Comparison of ENCODE assay signal across 5 fruit fly cellular contexts in the genomic region with DNA sequence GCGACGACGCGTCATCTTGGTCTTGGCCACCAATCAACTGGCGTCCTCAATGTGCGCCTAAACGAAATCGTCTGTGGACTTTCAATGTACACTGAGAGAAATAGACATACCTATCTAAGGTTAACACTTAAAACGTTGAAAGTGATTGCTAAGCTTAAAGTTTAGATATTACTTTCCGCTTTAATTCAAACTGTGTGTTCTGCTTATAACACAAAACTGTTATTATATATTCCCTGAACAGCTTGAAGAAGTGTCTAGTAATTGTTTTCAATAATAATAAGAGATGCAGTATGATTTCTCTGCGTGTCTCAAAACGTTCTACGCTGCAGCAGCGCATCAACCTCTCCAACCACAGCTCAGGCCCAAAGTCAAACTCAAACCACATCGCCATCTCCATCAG.
A peak's percentile ranks its signal among the peaks of the same experiment; 100 is the strongest.
TF ChIP-seq lines count a peak whose summit lies in the region.

No protein-coding gene starts in this region.

- no peak for TF ChIP-seq CTCF in whole organism, embryonic (GFP tag; optimal IDR thresholded peaks at IDR 0.05; lab: Kevin White, UChicago)

TF ChIP-seq in whole organism, adult, 20 proteins besides CTCF, POLR2A, EP300 and RAD21:
- no peak for TF ChIP-seq ovo (GFP tag; optimal IDR thresholded peaks at IDR 0.05; lab: Kevin White, UChicago)
- no peak for TF ChIP-seq CG1620 (GFP tag; optimal IDR thresholded peaks at IDR 0.05; lab: Kevin White, UChicago)
- TF ChIP-seq bab1 (GFP tag; optimal IDR thresholded peaks at IDR 0.05; lab: Kevin White, UChicago), result peak; percentile 16
- no peak for TF ChIP-seq cnc (optimal IDR thresholded peaks at IDR 0.05; lab: Kevin White, UChicago)
- TF ChIP-seq CG7101 (tag; optimal IDR thresholded peaks at IDR 0.05; lab: Kevin White, UChicago), result no peak
- TF ChIP-seq CG11617 (GFP tag; optimal IDR thresholded peaks at IDR 0.05; lab: Kevin White, UChicago), result no peak
- no peak for TF ChIP-seq pad (GFP tag; optimal IDR thresholded peaks at IDR 0.05; lab: Kevin White, UChicago)

TF ChIP-seq in whole organism, embryonic, 481 proteins besides CTCF, POLR2A, EP300 and RAD21:
- TF ChIP-seq Blimp-1 (GFP tag; optimal IDR thresholded peaks at IDR 0.05; lab: Kevin White, UChicago) (peak; percentile 19), bsh (GFP tag; optimal IDR thresholded peaks at IDR 0.05; lab: Kevin White, UChicago) (peak in 1 of 2 experiments; percentile 34), sens (GFP tag; lab: Kevin White, UChicago) (peak; percentile 29), pros (GFP tag; optimal IDR thresholded peaks at IDR 0.05; lab: Kevin White, UChicago) (no peak), HLH3B (GFP tag; IDR thresholded peaks at IDR 0.05; lab: Robert Waterston, UW) (0 out of 2 replicates have a peak, but pooled peaks have one; percentile 4), croc (GFP tag; conservative IDR thresholded peaks at IDR 0.05; lab: Robert Waterston, UW) (no peak), Drgx (GFP tag; IDR thresholded peaks at IDR 0.05; lab: Robert Waterston, UW) (peak; percentile 41)

TF ChIP-seq in whole organism, prepupa, 60 proteins besides CTCF, POLR2A, EP300 and RAD21 (continues in another document):
- TF ChIP-seq topi (GFP tag; optimal IDR thresholded peaks at IDR 0.05; lab: Kevin White, UChicago), result peak; percentile 32
- peak; percentile 3 for TF ChIP-seq Eip75B (GFP tag; optimal IDR thresholded peaks at IDR 0.05; lab: Kevin White, UChicago)
- TF ChIP-seq CG11902 (GFP tag; optimal IDR thresholded peaks at IDR 0.05; lab: Kevin White, UChicago), result peak; percentile 0
- peak; percentile 47 for TF ChIP-seq Hr39 (GFP tag; optimal IDR thresholded peaks at IDR 0.05; lab: Kevin White, UChicago)
- TF ChIP-seq lz (GFP tag; optimal IDR thresholded peaks at IDR 0.05; lab: Kevin White, UChicago), result peak; percentile 43
- peak; percentile 15 for TF ChIP-seq acj6 (GFP tag; optimal IDR thresholded peaks at IDR 0.05; lab: Kevin White, UChicago)
- TF ChIP-seq CG15336 (GFP tag; IDR thresholded peaks at IDR 0.05; lab: Robert Waterston, UW), result peak; percentile 73
- TF ChIP-seq Sox14 (GFP tag; optimal IDR thresholded peaks at IDR 0.05; lab: Kevin White, UChicago), result peak; percentile 61
- peak; percentile 73 for TF ChIP-seq dac (GFP tag; optimal IDR thresholded peaks at IDR 0.05; lab: Kevin White, UChicago)
- TF ChIP-seq CG1621 (tag; optimal IDR thresholded peaks at IDR 0.05; lab: Kevin White, UChicago), result no peak
- peak; percentile 25; the same call in 1 of the 2 replicates for TF ChIP-seq Gug (GFP tag; IDR thresholded peaks at IDR 0.05; lab: Robert Waterston, UW)
- no peak for TF ChIP-seq CG11294 (GFP tag; IDR thresholded peaks at IDR 0.05; lab: Robert Waterston, UW)
- no peak for TF ChIP-seq Hr38 (GFP tag; optimal IDR thresholded peaks at IDR 0.05; lab: Kevin White, UChicago)
- TF ChIP-seq net (GFP tag; optimal IDR thresholded peaks at IDR 0.05; lab: Kevin White, UChicago), result peak; percentile 17
- TF ChIP-seq CG10631 (GFP tag; optimal IDR thresholded peaks at IDR 0.05; lab: Kevin White, UChicago), result peak; percentile 29
- peak; percentile 87 for TF ChIP-seq CG4318 (GFP tag; optimal IDR thresholded peaks at IDR 0.05; lab: Kevin White, UChicago)
- no peak for TF ChIP-seq Sox102F (GFP tag; optimal IDR thresholded peaks at IDR 0.05; lab: Kevin White, UChicago)
- TF ChIP-seq CG6276 (GFP tag; optimal IDR thresholded peaks at IDR 0.05; lab: Kevin White, UChicago), result peak; percentile 67
- peak; percentile 63 for TF ChIP-seq Lpt (GFP tag; optimal IDR thresholded peaks at IDR 0.05; lab: Kevin White, UChicago)
- TF ChIP-seq CG8119 (GFP tag; IDR thresholded peaks at IDR 0.05; lab: Robert Waterston, UW), result peak; percentile 73
- peak; percentile 6 for TF ChIP-seq svp (GFP tag; lab: Kevin White, UChicago)
- TF ChIP-seq Hr4 (GFP tag; optimal IDR thresholded peaks at IDR 0.05; lab: Kevin White, UChicago), result peak; percentile 87
- peak; percentile 15 for TF ChIP-seq CG10669 (GFP tag; optimal IDR thresholded peaks at IDR 0.05; lab: Kevin White, UChicago)
- peak; percentile 89 for TF ChIP-seq Eip78C (GFP tag; lab: Kevin White, UChicago)
- TF ChIP-seq achi (GFP tag; optimal IDR thresholded peaks at IDR 0.05; lab: Kevin White, UChicago), result peak; percentile 57

TF ChIP-seq in whole organism, pupa, 21 proteins besides CTCF, POLR2A, EP300 and RAD21:
- TF ChIP-seq rn (GFP tag; IDR thresholded peaks at IDR 0.05; lab: Robert Waterston, UW) (peak; percentile 41; the same call in 1 of the 2 replicates), Pif1A (GFP tag; optimal IDR thresholded peaks at IDR 0.05; lab: Kevin White, UChicago) (peak; percentile 56), CG8301 (tag; optimal IDR thresholded peaks at IDR 0.05; lab: Kevin White, UChicago) (peak; percentile 84), CG34367 (tag; optimal IDR thresholded peaks at IDR 0.05; lab: Kevin White, UChicago) (no peak), CG12605 (GFP tag; IDR thresholded peaks at IDR 0.05; lab: Robert Waterston, UW) (no peak), Ets98B (GFP tag; IDR thresholded peaks at IDR 0.05; lab: Robert Waterston, UW) (peak; percentile 38; the same call in 1 of the 2 replicates), CG8159 (tag; optimal IDR thresholded peaks at IDR 0.05; lab: Kevin White, UChicago) (no peak), CG4496 (GFP tag; IDR thresholded peaks at IDR 0.05; lab: Robert Waterston, UW) (peak; percentile 56; the same call in 2 of the 3 replicates), CG9948 (tag; optimal IDR thresholded peaks at IDR 0.05; lab: Kevin White, UChicago) (no peak), gl (tag; optimal IDR thresholded peaks at IDR 0.05; lab: Kevin White, UChicago) (no peak), EcR (GFP tag; optimal IDR thresholded peaks at IDR 0.05; lab: Kevin White, UChicago) (no peak), fd96Ca (GFP tag; IDR thresholded peaks at IDR 0.05; lab: Robert Waterston, UW) (no peak), Pif1B (GFP tag; optimal IDR thresholded peaks at IDR 0.05; lab: Kevin White, UChicago) (peak; percentile 14), CG17806 (tag; optimal IDR thresholded peaks at IDR 0.05; lab: Kevin White, UChicago) (peak; percentile 30), CG13204 (GFP tag; optimal IDR thresholded peaks at IDR 0.05; lab: Kevin White, UChicago) (no peak), D1 (tag; optimal IDR thresholded peaks at IDR 0.05; lab: Kevin White, UChicago) (no peak), CG15710 (tag; optimal IDR thresholded peaks at IDR 0.05; lab: Kevin White, UChicago) (no peak), CG32121 (GFP tag; IDR thresholded peaks at IDR 0.05; lab: Robert Waterston, UW) (0 out of 2 replicates have a peak, but pooled peaks have one; percentile 20), CG10348 (GFP tag; IDR thresholded peaks at IDR 0.05; lab: Robert Waterston, UW) (no peak), CG14655 (GFP tag; optimal IDR thresholded peaks at IDR 0.05; lab: Kevin White, UChicago) (peak; percentile 73), Snoo (tag; optimal IDR thresholded peaks at IDR 0.05; lab: Kevin White, UChicago) (no peak)

TF ChIP-seq in whole organism, wandering third instar larva, 38 proteins besides CTCF, POLR2A, EP300 and RAD21:
- TF ChIP-seq h (GFP tag; optimal IDR thresholded peaks at IDR 0.05; lab: Kevin White, UChicago), result peak; percentile 9
- no peak for TF ChIP-seq CrebA (GFP tag; optimal IDR thresholded peaks at IDR 0.05; lab: Kevin White, UChicago; ENCODE audit: borderline replicate concordance)
